Fruit fly (Drosophila melanogaster): ENCODE data around the gene cin.

DNA sequence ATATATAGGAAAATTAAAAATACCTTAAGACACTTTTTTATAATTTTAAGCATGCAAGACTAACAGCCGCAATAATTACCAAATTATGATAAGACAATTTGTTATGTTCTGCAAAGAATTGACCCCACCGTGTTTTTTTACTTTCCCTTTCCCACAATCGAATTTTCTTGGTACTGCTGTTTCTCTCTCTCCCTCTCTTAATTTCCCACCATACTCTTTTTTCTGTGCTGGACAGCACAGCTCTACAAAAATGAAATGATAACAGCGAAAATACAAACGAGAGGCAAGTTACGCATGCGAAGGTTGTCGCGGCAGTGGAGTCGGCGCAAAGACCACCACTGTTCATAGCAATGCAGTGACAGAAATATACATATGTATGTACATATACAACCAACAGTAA lies 22.4 kb downstream of the cin start:
- TF ChIP-seq usp (GFP tag; optimal IDR thresholded peaks at IDR 0.05) (no peak), Dll (optimal IDR thresholded peaks at IDR 0.05) (no peak), psq (optimal IDR thresholded peaks at IDR 0.05) (no peak), pan (optimal IDR thresholded peaks at IDR 0.05) (no peak)

Measured in whole organism.